Worm (Caenorhabditis elegans) whole organism, midembryonic: ENCODE results near the gene C34H4.5.

ENCODE experiments used
- T22C8.4 ChIP-seq: fragments of 200-800 bp; sonication (Bioruptor generic); IDR thresholded peaks from 2 replicates; pipeline ENCODE4 v1.3.6; 2022; ENCODE audit warnings: missing genetic modification characterization, missing compliant biosample characterization
- cog-1 ChIP-seq: sonication (generic microtip); optimal IDR thresholded peaks from 2 replicates; lab custom pipeline; 2016; ENCODE audit warnings: missing genetic modification characterization, missing compliant biosample characterization
- flt-1 ChIP-seq: fragments of 200-800 bp; sonication (Bioruptor generic); IDR thresholded peaks from 2 replicates; pipeline ENCODE4 v1.3.6; 2022; ENCODE audit warnings: missing genetic modification characterization, missing compliant biosample characterization
- klf-2 ChIP-seq: fragments of 200-800 bp; sonication (Bioruptor generic); conservative IDR thresholded peaks from 2 replicates; pipeline ENCODE4 v1.3.6; 2022; ENCODE audit warnings: missing genetic modification reagents, missing genetic modification characterization, missing compliant biosample characterization
- med-1 ChIP-seq: sonication (generic microtip); optimal IDR thresholded peaks from 2 replicates; lab custom pipeline; 2017; ENCODE audit warnings: missing genetic modification characterization, mild to moderate bottlenecking, missing compliant biosample characterization, antibody characterized with exemption, missing genetic modification reagents; ENCODE audit not compliant: insufficient read depth
- ref-1 ChIP-seq: fragments of 200-800 bp; sonication (Bioruptor generic); conservative IDR thresholded peaks from 2 replicates; pipeline ENCODE4 v1.3.6; 2022; ENCODE audit warnings: missing genetic modification reagents, missing genetic modification characterization, missing compliant biosample characterization
- tab-1 ChIP-seq: fragments of 200-800 bp; sonication (Bioruptor generic); IDR thresholded peaks from 2 replicates; pipeline ENCODE4 v1.3.6; 2022; ENCODE audit warnings: missing genetic modification characterization, missing compliant biosample characterization
- ztf-23 ChIP-seq: fragments of 200-800 bp; sonication (Bioruptor generic); IDR thresholded peaks from 2 replicates; pipeline ENCODE4 v1.3.6; 2022; ENCODE audit warnings: missing genetic modification reagents, missing genetic modification characterization, missing compliant biosample characterization
- ztf-29 ChIP-seq: fragments of 200-800 bp; sonication (Bioruptor generic); IDR thresholded peaks from 2 replicates; pipeline ENCODE4 v1.3.6; 2022; ENCODE audit warnings: missing genetic modification reagents, missing genetic modification characterization, missing compliant biosample characterization

C34H4.5 gene

ce11 chrIV:1555021-1555720 is 5.1 kb upstream of the C34H4.5 start, which contains the start of gene C34H4.1:
Gene C34H4.1 (plus strand): TSS chrIV:1555579.
- TF ChIP-seq med-1 (GFP tag; lab: Kevin White, UChicago): no peak
- TF ChIP-seq ztf-23 (GFP tag; lab: Robert Waterston, UW): no peak
- no peak for TF ChIP-seq flt-1 (GFP tag; lab: Robert Waterston, UW)
- no peak for TF ChIP-seq klf-2 (GFP tag; lab: Robert Waterston, UW)
- TF ChIP-seq cog-1 (tag; lab: Kevin White, UChicago): no peak
- TF ChIP-seq ref-1: no peak
- TF ChIP-seq ztf-29 (GFP tag; lab: Robert Waterston, UW): no peak
- TF ChIP-seq T22C8.4: no peak
- TF ChIP-seq tab-1: no peak

- TF ChIP-seq klf-2 (GFP tag; lab: Robert Waterston, UW) (no peak), flt-1 (GFP tag; lab: Robert Waterston, UW) (no peak), tab-1 (no peak), ztf-29 (GFP tag; lab: Robert Waterston, UW) (no peak), ztf-23 (GFP tag; lab: Robert Waterston, UW) (no peak), med-1 (GFP tag; lab: Kevin White, UChicago) (no peak), T22C8.4 (no peak), ref-1 (no peak), cog-1 (tag; lab: Kevin White, UChicago) (no peak)
Observed at ce11 chrIV:1553195-1553918, 3.3 kb upstream of the C34H4.5 start, which contains the start of gene C34H4.2. Gene C34H4.2 (plus strand): TSS chrIV:1553752.

- TF ChIP-seq ref-1: no peak
- no peak for TF ChIP-seq klf-2 (GFP tag; lab: Robert Waterston, UW)
- no peak for TF ChIP-seq ztf-23 (GFP tag; lab: Robert Waterston, UW)
- TF ChIP-seq ztf-29 (GFP tag; lab: Robert Waterston, UW): no peak
- no peak for TF ChIP-seq tab-1
- TF ChIP-seq T22C8.4: no peak
- no peak for TF ChIP-seq cog-1 (tag; lab: Kevin White, UChicago)
- no peak for TF ChIP-seq flt-1 (GFP tag; lab: Robert Waterston, UW)
- TF ChIP-seq med-1 (GFP tag; lab: Kevin White, UChicago): no peak
Observed at ce11 chrIV:1550578-1550977, 547 bp upstream of the C34H4.5 start, which contains the start of gene tag-244. Gene tag-244 (plus strand): TSS chrIV:1550878.

DNA sequence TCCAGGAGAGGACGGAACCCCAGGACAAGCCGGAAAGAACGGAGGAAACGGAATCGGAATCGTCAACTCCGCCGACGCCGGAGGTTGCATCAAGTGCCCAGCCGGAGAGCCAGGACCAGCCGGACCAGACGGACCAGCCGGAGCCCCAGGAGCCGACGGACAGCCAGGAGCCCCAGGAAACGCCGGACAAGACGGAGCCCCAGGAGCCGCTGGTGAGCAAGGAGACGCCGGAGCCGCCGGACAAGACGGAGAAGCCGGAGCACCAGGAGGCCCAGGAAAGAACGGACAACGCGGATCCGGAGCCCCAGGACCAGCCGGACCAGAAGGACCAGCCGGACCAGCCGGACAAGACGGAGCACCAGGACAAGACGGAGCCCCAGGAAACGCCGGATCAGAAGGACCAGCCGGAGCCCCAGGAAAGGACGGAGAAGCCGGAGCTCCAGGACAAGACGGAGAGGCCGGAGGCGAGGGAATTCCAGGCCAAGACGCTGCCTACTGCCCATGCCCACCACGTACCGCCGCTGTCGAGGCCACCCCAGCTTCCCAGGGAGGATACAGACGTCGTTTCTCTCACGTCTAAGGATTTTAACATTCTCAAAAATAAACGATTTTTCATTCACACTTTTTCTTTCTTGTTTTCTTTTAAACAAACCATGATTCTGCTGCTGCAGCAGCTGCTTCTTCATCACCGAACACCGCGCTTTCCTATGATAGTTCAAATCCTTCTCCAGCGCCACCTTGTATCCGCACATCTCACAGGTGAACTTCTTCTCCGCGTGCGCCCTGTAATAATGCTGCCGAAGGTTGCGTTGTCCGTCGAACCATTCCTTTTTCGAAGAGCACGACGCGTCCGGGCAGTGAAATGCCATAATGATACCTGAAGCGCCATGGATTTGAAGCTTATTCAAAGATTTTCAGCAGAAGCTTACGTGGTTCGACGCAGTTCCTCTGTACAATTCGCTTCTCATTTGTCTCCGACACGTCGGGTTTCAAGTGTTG is 637 bp downstream of the C34H4.5 start:
- no peak for TF ChIP-seq klf-2 (GFP tag; lab: Robert Waterston, UW)
- no peak for TF ChIP-seq ztf-29 (GFP tag; lab: Robert Waterston, UW)
- TF ChIP-seq T22C8.4: no peak
- no peak for TF ChIP-seq flt-1 (GFP tag; lab: Robert Waterston, UW)
- TF ChIP-seq med-1 (GFP tag; lab: Kevin White, UChicago): no peak
- no peak for TF ChIP-seq ztf-23 (GFP tag; lab: Robert Waterston, UW)
- TF ChIP-seq tab-1: no peak
- TF ChIP-seq ref-1: no peak
- no peak for TF ChIP-seq cog-1 (tag; lab: Kevin White, UChicago)

DNA sequence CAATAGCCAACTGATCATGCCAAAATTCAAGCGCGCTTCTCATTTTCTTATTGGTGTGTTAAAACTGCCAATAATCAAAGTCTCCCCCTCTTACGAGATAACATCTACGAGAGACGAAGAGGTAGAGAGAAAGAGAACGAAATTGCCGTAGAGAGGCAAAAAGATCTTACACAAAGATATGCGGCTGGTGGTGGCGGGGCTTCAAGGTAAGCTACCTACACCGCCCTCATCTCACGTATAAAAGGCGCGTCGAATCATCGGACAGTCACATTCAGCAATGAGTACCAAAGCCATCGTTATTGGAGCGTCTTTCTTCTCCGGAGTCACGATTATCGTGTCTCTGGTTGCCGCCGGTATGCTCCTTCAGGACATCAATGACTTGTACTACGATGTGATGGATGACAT is 1.6 kb downstream of the C34H4.5 start, which contains the start of gene col-107:
Gene col-107 (plus strand): TSS at position 265 of the 405 bp plus-strand sequence.
- no peak for TF ChIP-seq ztf-29 (GFP tag; lab: Robert Waterston, UW)
- no peak for TF ChIP-seq T22C8.4
- no peak for TF ChIP-seq klf-2 (GFP tag; lab: Robert Waterston, UW)
- TF ChIP-seq ztf-23 (GFP tag; lab: Robert Waterston, UW): no peak
- TF ChIP-seq flt-1 (GFP tag; lab: Robert Waterston, UW): no peak
- TF ChIP-seq cog-1 (tag; lab: Kevin White, UChicago): no peak
- no peak for TF ChIP-seq tab-1
- no peak for TF ChIP-seq med-1 (GFP tag; lab: Kevin White, UChicago)
- TF ChIP-seq ref-1: no peak

ce11 chrIV:1547129-1547528 is 2.9 kb downstream of the C34H4.5 start:
- TF ChIP-seq ztf-29 (GFP tag; lab: Robert Waterston, UW) (no peak), T22C8.4 (no peak), med-1 (GFP tag; lab: Kevin White, UChicago) (no peak), flt-1 (GFP tag; lab: Robert Waterston, UW) (no peak), ref-1 (no peak), tab-1 (no peak), ztf-23 (GFP tag; lab: Robert Waterston, UW) (no peak), klf-2 (GFP tag; lab: Robert Waterston, UW) (no peak), cog-1 (tag; lab: Kevin White, UChicago) (no peak)

ce11 chrIV:1536316-1536715 is 13.7 kb downstream of the C34H4.5 start, which contains the start of gene K03H6.5:
Gene K03H6.5 (minus strand): TSS chrIV:1536416.
- TF ChIP-seq T22C8.4 (no peak), ztf-23 (GFP tag; lab: Robert Waterston, UW) (no peak), tab-1 (no peak), klf-2 (GFP tag; lab: Robert Waterston, UW) (no peak), med-1 (GFP tag; lab: Kevin White, UChicago) (no peak), flt-1 (GFP tag; lab: Robert Waterston, UW) (no peak), cog-1 (tag; lab: Kevin White, UChicago) (no peak), ztf-29 (GFP tag; lab: Robert Waterston, UW) (no peak), ref-1 (no peak)

DNA sequence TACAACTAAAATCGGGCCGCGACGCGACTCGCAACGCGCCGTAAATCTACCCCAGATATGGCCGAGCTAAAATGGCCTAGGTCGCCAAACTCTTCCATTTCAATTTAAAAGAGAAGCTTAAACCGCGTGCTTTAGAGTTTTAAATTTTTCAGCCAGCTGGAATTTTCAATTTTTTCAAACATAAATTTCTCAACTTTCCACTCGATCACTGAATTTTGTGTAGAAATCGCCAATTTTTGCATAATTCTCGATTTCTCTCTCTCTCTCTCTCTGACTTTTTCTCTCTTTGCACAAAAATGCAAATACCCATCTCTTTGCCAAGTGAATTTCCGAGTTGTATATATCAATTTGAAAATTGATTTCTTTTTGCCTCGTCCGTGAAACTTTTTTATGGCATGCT is 26.6 kb downstream of the C34H4.5 start, which contains the start of gene K03H6.1:
Gene K03H6.1 (plus strand): TSS at position 301 of the 400 bp plus-strand sequence.
- TF ChIP-seq ztf-29 (GFP tag; lab: Robert Waterston, UW) (no peak), tab-1 (no peak)
